Worm (Caenorhabditis elegans) whole organism, early embryonic: ENCODE data around the gene R144.6.

Experiments
- ama-1 ChIP-seq: fragments of 150-350 bp; optimal IDR thresholded peaks from 2 replicates; lab custom pipeline; 2014
- ceh-13 ChIP-seq: fragments of 200-800 bp; sonication (Bioruptor generic); optimal IDR thresholded peaks from 2 replicates; lab custom pipeline; 2018; ENCODE audit warnings: mild to moderate bottlenecking, missing genetic modification characterization, missing compliant biosample characterization
- flt-1 ChIP-seq: fragments of 200-800 bp; sonication (Bioruptor generic); IDR thresholded peaks from 2 replicates; pipeline ENCODE4 v1.3.6; 2022; ENCODE audit warnings: missing genetic modification characterization, missing compliant biosample characterization
- hmg-4 ChIP-seq: fragments of 200-800 bp; sonication (Bioruptor generic); optimal IDR thresholded peaks from 2 replicates; lab custom pipeline; 2018; ENCODE audit warnings: mild to moderate bottlenecking, missing genetic modification characterization, missing compliant biosample characterization
- pes-1 ChIP-seq: fragments of 200-800 bp; sonication (Bioruptor generic); IDR thresholded peaks from 2 replicates; pipeline ENCODE4 v1.3.6; 2022; ENCODE audit warnings: missing genetic modification reagents, missing genetic modification characterization, missing compliant biosample characterization
- tbx-11 ChIP-seq: fragments of 200-800 bp; sonication (Bioruptor generic); IDR thresholded peaks from 2 replicates; pipeline ENCODE4 v1.3.6; 2022; ENCODE audit warnings: missing genetic modification characterization, missing compliant biosample characterization
- tbx-37 ChIP-seq: fragments of 200-800 bp; sonication (Bioruptor generic); conservative IDR thresholded peaks from 2 replicates; pipeline ENCODE4 v1.3.6; 2022; ENCODE audit warnings: missing genetic modification reagents, missing genetic modification characterization, missing compliant biosample characterization

DNA sequence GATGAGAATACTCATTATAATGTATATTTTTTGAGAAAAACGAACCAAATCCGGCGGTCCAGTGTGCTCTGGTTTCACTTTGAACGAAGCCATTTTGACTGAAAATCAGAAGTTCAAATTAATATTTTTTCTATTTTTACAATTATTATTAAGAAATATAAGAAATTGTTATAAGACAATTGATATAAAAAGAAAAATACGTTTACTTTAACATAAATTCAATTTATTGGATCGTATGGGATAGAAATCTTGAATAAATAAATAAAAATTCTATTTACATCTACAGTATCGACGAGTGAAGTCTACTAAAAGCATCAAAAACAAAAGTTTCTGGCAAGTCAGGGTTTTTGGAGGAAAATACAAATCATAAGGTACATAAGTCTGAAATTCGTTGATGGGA lies 44.3 kb downstream of the R144.6 start, which contains the start of gene C27F2.4:
- TF ChIP-seq pes-1 (GFP tag; lab: Robert Waterston, UW) (no peak), flt-1 (no peak), ama-1 (lab: Kevin White, UChicago) (no peak), ceh-13 (GFP tag; lab: Kevin White, UChicago) (no peak), hmg-4 (GFP tag; lab: Kevin White, UChicago) (no peak), tbx-37 (no peak), tbx-11 (GFP tag; lab: Robert Waterston, UW) (no peak)
